Fruit fly (Drosophila melanogaster) S2 (cell line): ENCODE results near the gene Rpp30.

ENCODE experiments used
- CG8478 ChIP-seq: fragments of >200 bp; optimal IDR thresholded peaks from 2 replicates; lab custom pipeline; 2018
- CTCF ChIP-seq, 2 experiments: fragments of >200 bp; optimal IDR thresholded peaks; 2 replicates each; lab custom pipeline; 2018

dm6 chr2L:300006-300405 lies 47.8 kb upstream of the Rpp30 start:
- TF ChIP-seq CTCF (optimal IDR thresholded peaks at IDR 0.05; lab: Kevin White, UChicago) (no peak), CG8478 (lab: Kevin White, UChicago) (no peak)
